Fruit fly (Drosophila melanogaster) whole organism, embryonic: ENCODE measurements around the gene Evi5.

ENCODE experiments used
- CG10543 ChIP-seq: fragments of 200-800 bp; sonication (Bioruptor generic); optimal IDR thresholded peaks from 3 replicates; lab custom pipeline; 2017; ENCODE audit warnings: missing biosample characterization, mild to moderate bottlenecking, missing genetic modification characterization, moderate library complexity
- CG11504 ChIP-seq: fragments of 200-800 bp; sonication (Bioruptor generic); optimal IDR thresholded peaks from 3 replicates; lab custom pipeline; 2019; ENCODE audit warnings: missing biosample characterization, mild to moderate bottlenecking, missing genetic modification characterization, moderate library complexity
- CG11723 ChIP-seq: fragments of 200-800 bp; sonication (Bioruptor generic); optimal IDR thresholded peaks from 2 replicates; lab custom pipeline; 2017; ENCODE audit warnings: missing biosample characterization, mild to moderate bottlenecking, missing genetic modification characterization
- CG13894 ChIP-seq: fragments of 200-800 bp; sonication (Bioruptor generic); optimal IDR thresholded peaks from 3 replicates; lab custom pipeline; 2018; ENCODE audit warnings: missing biosample characterization, mild to moderate bottlenecking, missing genetic modification characterization, moderate library complexity
- CG14965 ChIP-seq: fragments of 200-800 bp; sonication (Bioruptor generic); optimal IDR thresholded peaks from 2 replicates; lab custom pipeline; 2016; ENCODE audit warnings: missing biosample characterization, missing genetic modification characterization, borderline replicate concordance
- CG15269 ChIP-seq: fragments of 200-800 bp; sonication (Bioruptor generic); optimal IDR thresholded peaks from 2 replicates; lab custom pipeline; 2018; ENCODE audit warnings: missing biosample characterization, mild to moderate bottlenecking, missing genetic modification characterization, moderate library complexity
- CG1529 ChIP-seq: fragments of 200-800 bp; sonication (Bioruptor generic); optimal IDR thresholded peaks from 3 replicates; lab custom pipeline; 2018; ENCODE audit warnings: missing biosample characterization, missing genetic modification characterization
- CG1832 ChIP-seq: fragments of 200-800 bp; sonication (Bioruptor generic); optimal IDR thresholded peaks from 2 replicates; lab custom pipeline; 2017; ENCODE audit warnings: missing biosample characterization, mild to moderate bottlenecking, missing genetic modification characterization, inconsistent platforms
- CG2120 ChIP-seq: fragments of 200-800 bp; sonication (Bioruptor generic); optimal IDR thresholded peaks from 3 replicates; lab custom pipeline; 2016; ENCODE audit warnings: missing biosample characterization, missing genetic modification characterization
- CG2712 ChIP-seq: fragments of 200-800 bp; optimal IDR thresholded peaks from 3 replicates; lab custom pipeline; 2019; ENCODE audit warnings: missing biosample characterization, mild to moderate bottlenecking, missing genetic modification characterization, moderate library complexity
- CG31441 ChIP-seq: fragments of 200-800 bp; sonication (Bioruptor generic); IDR thresholded peaks from 2 replicates; pipeline ENCODE4 v1.3.6; 2022; ENCODE audit warnings: missing biosample characterization, missing genetic modification characterization
- CG3281 ChIP-seq: fragments of 200-800 bp; sonication (Bioruptor generic); optimal IDR thresholded peaks from 3 replicates; lab custom pipeline; 2017; ENCODE audit warnings: missing biosample characterization, mild to moderate bottlenecking, missing genetic modification characterization
- CG3838 ChIP-seq: fragments of 200-800 bp; sonication (Bioruptor generic); optimal IDR thresholded peaks from 3 replicates; lab custom pipeline; 2016; ENCODE audit warnings: missing biosample characterization, missing genetic modification characterization
- CG4328 ChIP-seq: fragments of 200-800 bp; sonication (Bioruptor generic); optimal IDR thresholded peaks from 3 replicates; lab custom pipeline; 2017; ENCODE audit warnings: missing biosample characterization, missing genetic modification reagents, missing genetic modification characterization
- CG4617 ChIP-seq: fragments of 200-800 bp; sonication (Bioruptor generic); optimal IDR thresholded peaks from 3 replicates; lab custom pipeline; 2016; ENCODE audit warnings: missing biosample characterization, missing genetic modification characterization, borderline replicate concordance
- CG6654 ChIP-seq: fragments of 200-800 bp; sonication (Bioruptor generic); optimal IDR thresholded peaks from 2 replicates; lab custom pipeline; 2017; ENCODE audit warnings: missing biosample characterization, mild to moderate bottlenecking, missing genetic modification characterization
- CG8765 ChIP-seq: fragments of 200-800 bp; sonication (Bioruptor generic); IDR thresholded peaks from 2 replicates; pipeline ENCODE4 v1.3.6; 2022; ENCODE audit warnings: missing biosample characterization, missing genetic modification characterization
- CG8924 ChIP-seq: fragments of 200-800 bp; optimal IDR thresholded peaks from 3 replicates; lab custom pipeline; 2019; ENCODE audit warnings: missing biosample characterization, mild to moderate bottlenecking, missing genetic modification characterization, moderate library complexity
- CG9215 ChIP-seq: fragments of 200-800 bp; sonication (Bioruptor generic); IDR thresholded peaks from 2 replicates; pipeline ENCODE4 v1.3.6; 2022; ENCODE audit warnings: missing biosample characterization, missing genetic modification characterization
- CG9797 ChIP-seq: fragments of 200-800 bp; sonication (Bioruptor generic); optimal IDR thresholded peaks from 3 replicates; lab custom pipeline; 2018; ENCODE audit warnings: missing biosample characterization, mild to moderate bottlenecking, missing genetic modification characterization
- CG9932 ChIP-seq: fragments of 200-800 bp; sonication (Bioruptor generic); IDR thresholded peaks from 2 replicates; pipeline ENCODE4 v1.3.6; 2022; ENCODE audit warnings: missing biosample characterization, missing genetic modification characterization
- Camta ChIP-seq: fragments of 200-800 bp; sonication (Bioruptor generic); optimal IDR thresholded peaks from 2 replicates; lab custom pipeline; 2016; ENCODE audit warnings: missing biosample characterization, missing genetic modification characterization
- CkIIα-i1 ChIP-seq: fragments of 200-800 bp; sonication (Bioruptor generic); IDR thresholded peaks from 2 replicates; pipeline ENCODE4 v1.3.6; 2022; ENCODE audit warnings: missing biosample characterization, missing genetic modification characterization
- D ChIP-seq, 2 experiments: fragments of 200-800 bp in 1 of 2; fragments of >200 bp in 1 of 2; sonication (Bioruptor generic) in 1 of 2; optimal IDR thresholded peaks; 2 replicates in 1 of 2; 3 replicates in 1 of 2; lab custom pipeline; 2017; ENCODE audit warnings: mild to moderate bottlenecking in 1 of 2, missing biosample characterization in 1 of 2, missing genetic modification characterization in 1 of 2, missing genetic modification reagents in 1 of 2
- D19A ChIP-seq: fragments of 200-800 bp; optimal IDR thresholded peaks from 3 replicates; lab custom pipeline; 2019; ENCODE audit warnings: missing biosample characterization, mild to moderate bottlenecking, missing genetic modification characterization, moderate library complexity
- D19B ChIP-seq: fragments of 200-800 bp; sonication (Bioruptor generic); optimal IDR thresholded peaks from 2 replicates; lab custom pipeline; 2017; ENCODE audit warnings: missing biosample characterization, mild to moderate bottlenecking, missing genetic modification characterization
- Dll ChIP-seq: fragments of 200-800 bp; sonication (Bioruptor generic); IDR thresholded peaks from 4 replicates; pipeline ENCODE4 v1.3.6; 2022; ENCODE audit warnings: missing biosample characterization, missing genetic modification characterization; ENCODE audit not compliant: partially characterized antibody
- Gsc ChIP-seq: fragments of 200-800 bp; sonication (Bioruptor generic); IDR thresholded peaks from 2 replicates; pipeline ENCODE4 v1.3.6; 2022; ENCODE audit warnings: missing biosample characterization, missing genetic modification characterization
- HmgD ChIP-seq: fragments of 200-800 bp; sonication (Bioruptor generic); optimal IDR thresholded peaks from 3 replicates; lab custom pipeline; 2016; ENCODE audit warnings: missing biosample characterization, missing genetic modification characterization
- Hr51 ChIP-seq, 2 experiments: fragments of 200-800 bp; sonication (Bioruptor generic); optimal IDR thresholded peaks; 2 replicates in 1 of 2; 3 replicates in 1 of 2; lab custom pipeline; 2016 to 2018; ENCODE audit warnings: missing biosample characterization in 2 of 2, missing genetic modification characterization in 2 of 2, mild to moderate bottlenecking in 1 of 2, moderate library complexity in 1 of 2
- Jarid2 ChIP-seq: fragments of 200-800 bp; sonication (Bioruptor generic); optimal IDR thresholded peaks from 3 replicates; lab custom pipeline; 2017; ENCODE audit warnings: mild to moderate bottlenecking, missing biosample characterization, missing genetic modification reagents, missing genetic modification characterization
- Lim3 ChIP-seq: fragments of 200-800 bp; sonication (Bioruptor generic); IDR thresholded peaks from 2 replicates; pipeline ENCODE4 v1.3.6; 2022; ENCODE audit warnings: missing biosample characterization, missing genetic modification characterization
- Mrtf ChIP-seq: fragments of 200-800 bp; sonication (Bioruptor generic); IDR thresholded peaks from 3 replicates; pipeline ENCODE4 v1.3.6; 2022; ENCODE audit warnings: missing biosample characterization, missing genetic modification characterization
- Neu2 ChIP-seq: fragments of 200-800 bp; sonication (Bioruptor generic); optimal IDR thresholded peaks from 3 replicates; lab custom pipeline; 2016; ENCODE audit warnings: missing biosample characterization, missing genetic modification characterization, borderline replicate concordance
- ap ChIP-seq: fragments of 200-800 bp; sonication (Bioruptor generic); IDR thresholded peaks from 2 replicates; pipeline ENCODE4 v1.3.6; 2022; ENCODE audit warnings: missing biosample characterization, missing genetic modification characterization
- bcd ChIP-seq: fragments of 200-800 bp; sonication (Bioruptor generic); optimal IDR thresholded peaks from 2 replicates; lab custom pipeline; 2017; ENCODE audit warnings: missing biosample characterization, mild to moderate bottlenecking, missing genetic modification characterization
- cad ChIP-seq: fragments of >200 bp; optimal IDR thresholded peaks from 2 replicates; lab custom pipeline; 2017; ENCODE audit warnings: missing biosample characterization, missing genetic modification characterization
- cg ChIP-seq: fragments of 200-800 bp; sonication (Bioruptor generic); optimal IDR thresholded peaks from 3 replicates; lab custom pipeline; 2019; ENCODE audit warnings: missing biosample characterization, mild to moderate bottlenecking, missing genetic modification characterization, moderate library complexity
- crol ChIP-seq: fragments of 200-800 bp; sonication (Bioruptor generic); IDR thresholded peaks from 2 replicates; pipeline ENCODE4 v1.3.6; 2022; ENCODE audit warnings: missing biosample characterization, missing genetic modification characterization
- crp ChIP-seq, 2 experiments: fragments of 200-800 bp; sonication (Bioruptor generic); optimal IDR thresholded peaks; 2 replicates in 1 of 2; 3 replicates in 1 of 2; lab custom pipeline; 2017; ENCODE audit warnings: missing biosample characterization in 2 of 2, missing genetic modification characterization in 2 of 2, mild to moderate bottlenecking in 1 of 2, moderate library complexity in 1 of 2
- grau ChIP-seq: fragments of 200-800 bp; optimal IDR thresholded peaks from 3 replicates; lab custom pipeline; 2019; ENCODE audit warnings: missing biosample characterization, mild to moderate bottlenecking, missing genetic modification characterization, moderate library complexity
- gsb-n ChIP-seq: fragments of 200-800 bp; sonication (Bioruptor generic); optimal IDR thresholded peaks from 3 replicates; lab custom pipeline; 2018; ENCODE audit warnings: missing biosample characterization, mild to moderate bottlenecking, missing genetic modification characterization
- her ChIP-seq: fragments of 200-800 bp; sonication (Bioruptor generic); optimal IDR thresholded peaks from 2 replicates; lab custom pipeline; 2016; ENCODE audit warnings: missing biosample characterization, missing genetic modification characterization
- pros ChIP-seq: fragments of 200-800 bp; sonication (Bioruptor generic); optimal IDR thresholded peaks from 3 replicates; lab custom pipeline; 2019; ENCODE audit warnings: missing biosample characterization, mild to moderate bottlenecking, missing genetic modification characterization, moderate library complexity
- sens ChIP-seq: fragments of 200-800 bp; sonication (Bioruptor generic); peaks from one replicate; lab custom pipeline; 2016; ENCODE audit warnings: missing biosample characterization, missing genetic modification characterization
- sna ChIP-seq: fragments of 200-800 bp; sonication (Bioruptor generic); IDR thresholded peaks from 2 replicates; pipeline ENCODE4 v1.3.6; 2022; ENCODE audit warnings: missing biosample characterization, missing genetic modification characterization; ENCODE audit not compliant: partially characterized antibody
- trem ChIP-seq: fragments of 200-800 bp; optimal IDR thresholded peaks from 3 replicates; lab custom pipeline; 2019; ENCODE audit warnings: missing biosample characterization, mild to moderate bottlenecking, missing genetic modification characterization, moderate library complexity
- ttk ChIP-seq: fragments of 200-800 bp; sonication (Bioruptor generic); IDR thresholded peaks from 2 replicates; pipeline ENCODE4 v2.1.2; 2022; ENCODE audit warnings: missing biosample characterization, missing genetic modification characterization
- tup ChIP-seq: fragments of 200-800 bp; sonication (Bioruptor generic); optimal IDR thresholded peaks from 2 replicates; lab custom pipeline; 2016; ENCODE audit warnings: missing biosample characterization, mild to moderate bottlenecking, missing genetic modification characterization, moderate library complexity

Gene Evi5

DNA sequence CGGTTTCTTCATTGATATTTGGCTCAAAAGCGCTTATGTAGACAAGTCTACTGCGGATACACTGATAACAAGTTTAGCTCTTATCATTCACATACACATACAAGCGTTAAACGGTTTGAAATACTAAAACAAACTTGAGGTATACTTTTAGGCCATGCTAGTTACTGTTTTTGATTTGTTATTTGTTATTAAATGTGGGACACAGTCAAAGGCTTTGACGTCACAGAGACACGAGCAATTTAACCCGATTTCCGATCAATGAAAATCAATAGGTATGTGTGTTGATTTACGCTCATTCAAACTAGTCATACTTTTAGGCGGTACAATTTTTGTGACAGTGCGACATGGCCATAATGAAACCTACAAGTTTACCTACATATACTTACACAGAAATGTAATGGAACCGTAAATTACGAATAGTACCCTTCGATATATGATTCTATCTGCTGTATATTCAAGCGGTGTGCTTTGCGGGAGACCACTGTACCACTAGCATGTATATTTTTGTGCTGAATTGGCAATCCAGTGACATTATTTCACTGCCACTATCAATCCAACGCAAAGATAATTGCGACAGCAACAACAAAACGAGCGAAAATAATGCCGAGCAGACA lies 7.3 kb downstream of the Evi5 start (continued):
- TF ChIP-seq her (GFP tag; lab: Kevin White, UChicago) (peak; percentile 80), CG1832 (no peak), CG13894 (peak; percentile 86), sens (GFP tag; lab: Kevin White, UChicago) (peak; percentile 92), CG4617 (GFP tag; lab: Kevin White, UChicago) (peak; percentile 14), CG9932 (GFP tag; lab: Robert Waterston, UW) (peak; percentile 95), pros (GFP tag; lab: Kevin White, UChicago) (no peak), CG4328 (peak; percentile 2), CG14965 (GFP tag; lab: Kevin White, UChicago) (no peak), Jarid2 (no peak), trem (tag; lab: Kevin White, UChicago) (no peak), Neu2 (GFP tag; lab: Kevin White, UChicago) (no peak), crol (GFP tag; lab: Robert Waterston, UW) (no peak), CG2712 (tag; lab: Kevin White, UChicago) (peak; percentile 34), CG6654 (GFP tag; lab: Kevin White, UChicago) (peak; percentile 55), CG1529 (GFP tag; lab: Kevin White, UChicago) (no peak), Camta (GFP tag; lab: Kevin White, UChicago) (peak; percentile 50), ttk (GFP tag; lab: Robert Waterston, UW) (peak; percentile 46; the same call in 1 of the 2 replicates), D19A (tag; lab: Kevin White, UChicago) (peak; percentile 50), cg (peak; percentile 80), ap (GFP tag; lab: Robert Waterston, UW) (peak; percentile 63), Hr51 (GFP tag; optimal IDR thresholded peaks at IDR 0.05; lab: Kevin White, UChicago) (peak; percentile 62 to 76), CG3838 (GFP tag; lab: Kevin White, UChicago) (no peak), CG9215 (GFP tag; lab: Robert Waterston, UW) (peak; percentile 86), CG2120 (GFP tag; lab: Kevin White, UChicago) (peak; percentile 97), CG10543 (GFP tag; lab: Kevin White, UChicago) (peak; percentile 68), CG3281 (GFP tag; lab: Kevin White, UChicago) (peak; percentile 86), D19B (peak; percentile 77), CG8765 (GFP tag; lab: Robert Waterston, UW) (peak; percentile 48; the same call in 1 of the 2 replicates), Lim3 (no peak), CG31441 (GFP tag; lab: Robert Waterston, UW) (0 out of 2 replicates have a peak, but pooled peaks have one; percentile 38), bcd (GFP tag; lab: Kevin White, UChicago) (peak; percentile 80), crp (GFP tag; optimal IDR thresholded peaks at IDR 0.05; lab: Kevin White, UChicago) (no peak), cad (GFP tag; lab: Kevin White, UChicago) (no peak), CG9797 (GFP tag; lab: Kevin White, UChicago) (no peak), CG11723 (GFP tag; lab: Kevin White, UChicago) (no peak), HmgD (GFP tag; lab: Kevin White, UChicago) (peak; percentile 9), Gsc (GFP tag; lab: Robert Waterston, UW) (peak; percentile 42; the same call in 1 of the 2 replicates), sna (GFP tag; lab: Robert Waterston, UW) (no peak), tup (GFP tag; lab: Kevin White, UChicago) (no peak), D (optimal IDR thresholded peaks at IDR 0.05; lab: Kevin White, UChicago) (no peak), D (GFP tag; optimal IDR thresholded peaks at IDR 0.05; lab: Kevin White, UChicago) (peak; percentile 12), CG11504 (tag; lab: Kevin White, UChicago) (peak; percentile 70), Dll (no peak), CkIIα-i1 (GFP tag; lab: Robert Waterston, UW) (peak; percentile 49; the same call in 1 of the 2 replicates), gsb-n (tag; lab: Kevin White, UChicago) (no peak), grau (tag; lab: Kevin White, UChicago) (peak; percentile 96), CG8924 (tag; lab: Kevin White, UChicago) (peak; percentile 70), CG15269 (tag; lab: Kevin White, UChicago) (peak; percentile 85), Mrtf (GFP tag; lab: Robert Waterston, UW) (peak; percentile 77)
